Worm (Caenorhabditis elegans) whole organism, young adult: ENCODE measurements around the gene F23D12.3.

Source experiments
- B0035.1 ChIP-seq: sonication (generic microtip); optimal IDR thresholded peaks from 2 replicates; lab custom pipeline; 2016; ENCODE audit warnings: missing genetic modification characterization, mild to moderate bottlenecking, missing compliant biosample characterization, missing genotype, missing genetic modification reagents
- B0261.1 ChIP-seq: sonication (generic microtip); optimal IDR thresholded peaks from 2 replicates; lab custom pipeline; 2016; ENCODE audit warnings: mild to moderate bottlenecking, missing genetic modification characterization, moderate library complexity, missing compliant biosample characterization
- F23B12.7 ChIP-seq: sonication (generic microtip); optimal IDR thresholded peaks from 2 replicates; lab custom pipeline; 2017; ENCODE audit warnings: missing genetic modification characterization, mild to moderate bottlenecking, missing compliant biosample characterization, antibody characterized with exemption, moderate library complexity; ENCODE audit not compliant: insufficient read depth
- K11D2.4 ChIP-seq: fragments of 200-800 bp; sonication (Bioruptor generic); IDR thresholded peaks from 2 replicates; pipeline ENCODE4 v1.3.6; 2022; ENCODE audit warnings: missing genetic modification reagents, missing genetic modification characterization, missing compliant biosample characterization
- K12H6.12 ChIP-seq: fragments of 200-800 bp; sonication (Bioruptor generic); optimal IDR thresholded peaks from 2 replicates; lab custom pipeline; 2018; ENCODE audit warnings: mild to moderate bottlenecking, missing genetic modification characterization, missing compliant biosample characterization
- T26A5.8 ChIP-seq: sonication (generic microtip); optimal IDR thresholded peaks from 2 replicates; lab custom pipeline; 2016; ENCODE audit warnings: missing genetic modification characterization, missing compliant biosample characterization
- Y53G8AR.9 ChIP-seq: fragments of 200-800 bp; sonication (Bioruptor generic); conservative IDR thresholded peaks from 2 replicates; pipeline ENCODE4 v1.3.6; 2022; ENCODE audit warnings: missing genetic modification reagents, missing genetic modification characterization, missing compliant biosample characterization
- Y56A3A.18 ChIP-seq: fragments of 200-800 bp; sonication (Bioruptor generic); IDR thresholded peaks from 2 replicates; pipeline ENCODE4 v1.3.6; 2022; ENCODE audit warnings: missing genetic modification reagents, missing genetic modification characterization, missing compliant biosample characterization
- Y67H2A.10 ChIP-seq: fragments of 200-800 bp; sonication (Bioruptor generic); conservative IDR thresholded peaks from 2 replicates; pipeline ENCODE4 v1.3.6; 2022; ENCODE audit warnings: missing genetic modification reagents, missing genetic modification characterization, missing compliant biosample characterization
- ZK185.1 ChIP-seq: sonication (generic microtip); optimal IDR thresholded peaks from 2 replicates; lab custom pipeline; 2016; ENCODE audit warnings: mild to moderate bottlenecking, missing genetic modification characterization, missing compliant biosample characterization; ENCODE audit not compliant: poor library complexity, severe bottlenecking
- ama-1 ChIP-seq, 3 experiments: fragments of 150-350 bp in 1 of 3; sonication (generic microtip) in 2 of 3; optimal IDR thresholded peaks; 2 replicates each; lab custom pipeline; 2014 to 2018; ENCODE audit warnings: missing biosample characterization in 2 of 3, missing genetic modification characterization in 2 of 3, missing genetic modification reagents in 2 of 3
- bed-2 ChIP-seq: fragments of 200-800 bp; sonication (Bioruptor generic); IDR thresholded peaks from 2 replicates; pipeline ENCODE4 v1.3.6; 2022; ENCODE audit warnings: missing genetic modification reagents, missing genetic modification characterization, missing compliant biosample characterization
- ccch-3 ChIP-seq: fragments of 200-800 bp; sonication (Bioruptor generic); optimal IDR thresholded peaks from 2 replicates; lab custom pipeline; 2018; ENCODE audit warnings: mild to moderate bottlenecking, missing genetic modification characterization, missing compliant biosample characterization
- cebp-2 ChIP-seq: fragments of 200-800 bp; sonication (Bioruptor generic); IDR thresholded peaks from 2 replicates; pipeline ENCODE4 v1.3.6; 2022; ENCODE audit warnings: missing genetic modification characterization, missing compliant biosample characterization
- ceh-27 ChIP-seq: fragments of 200-800 bp; sonication (Bioruptor generic); optimal IDR thresholded peaks from 2 replicates; lab custom pipeline; 2018; ENCODE audit warnings: mild to moderate bottlenecking, missing genetic modification characterization, moderate library complexity, missing compliant biosample characterization
- ceh-58 ChIP-seq: fragments of 200-800 bp; sonication (Bioruptor generic); IDR thresholded peaks from 2 replicates; pipeline ENCODE4 v1.3.6; 2022; ENCODE audit warnings: missing genetic modification characterization, missing compliant biosample characterization
- ceh-91 ChIP-seq: fragments of 200-800 bp; sonication (Bioruptor generic); IDR thresholded peaks from 2 replicates; pipeline ENCODE4 v1.3.6; 2022; ENCODE audit warnings: missing genetic modification reagents, missing genetic modification characterization, missing compliant biosample characterization
- chd-7 ChIP-seq: sonication (generic microtip); optimal IDR thresholded peaks from 2 replicates; lab custom pipeline; 2016; ENCODE audit warnings: mild to moderate bottlenecking, missing genetic modification characterization, moderate library complexity, missing compliant biosample characterization
- egl-44 ChIP-seq: fragments of 200-800 bp; sonication (Bioruptor generic); IDR thresholded peaks from 2 replicates; pipeline ENCODE4 v1.3.6; 2022; ENCODE audit warnings: missing genetic modification reagents, missing genetic modification characterization, missing compliant biosample characterization
- ets-4 ChIP-seq: fragments of 200-800 bp; sonication (Bioruptor generic); optimal IDR thresholded peaks from 2 replicates; lab custom pipeline; 2018; ENCODE audit warnings: mild to moderate bottlenecking, missing genetic modification characterization, missing compliant biosample characterization
- him-1 ChIP-seq: sonication (generic microtip); optimal IDR thresholded peaks from 2 replicates; lab custom pipeline; 2016; ENCODE audit warnings: missing genotype, missing genetic modification reagents, missing genetic modification characterization, missing compliant biosample characterization
- hlh-26 ChIP-seq: fragments of 200-800 bp; sonication (Bioruptor generic); conservative IDR thresholded peaks from 2 replicates; pipeline ENCODE4 v1.3.6; 2022; ENCODE audit warnings: missing genetic modification reagents, missing genetic modification characterization, missing compliant biosample characterization
- hmg-1.2 ChIP-seq: fragments of 200-800 bp; sonication (Bioruptor generic); IDR thresholded peaks from 2 replicates; pipeline ENCODE4 v1.3.6; 2022; ENCODE audit warnings: missing genetic modification reagents, missing genetic modification characterization, missing compliant biosample characterization
- hsf-1 ChIP-seq: fragments of 200-800 bp; sonication (Bioruptor generic); IDR thresholded peaks from 2 replicates; pipeline ENCODE4 v1.3.6; 2022; ENCODE audit warnings: missing genetic modification reagents, missing genetic modification characterization, missing compliant biosample characterization
- let-526 ChIP-seq: fragments of 200-800 bp; sonication (Bioruptor generic); IDR thresholded peaks from 2 replicates; pipeline ENCODE4 v1.3.6; 2022; ENCODE audit warnings: missing genetic modification reagents, missing genetic modification characterization, missing compliant biosample characterization
- let-607 ChIP-seq, 2 experiments: fragments of 200-800 bp in 1 of 2; sonication (Bioruptor generic) in 1 of 2; sonication (generic microtip) in 1 of 2; optimal IDR thresholded peaks; 2 replicates each; lab custom pipeline; 2016 to 2018; ENCODE audit warnings: mild to moderate bottlenecking in 2 of 2, missing compliant biosample characterization in 2 of 2, missing genetic modification characterization in 2 of 2, moderate library complexity in 2 of 2, missing genotype in 1 of 2
- lin-26 ChIP-seq: fragments of 200-800 bp; sonication (Bioruptor generic); IDR thresholded peaks from 2 replicates; pipeline ENCODE4 v1.3.6; 2022; ENCODE audit warnings: missing genetic modification reagents, missing genetic modification characterization, missing compliant biosample characterization
- madf-10 ChIP-seq: sonication (generic microtip); optimal IDR thresholded peaks from 2 replicates; lab custom pipeline; 2016; ENCODE audit warnings: mild to moderate bottlenecking, missing genetic modification characterization, missing compliant biosample characterization
- madf-8 ChIP-seq: fragments of 200-800 bp; sonication (Bioruptor generic); conservative IDR thresholded peaks from 2 replicates; pipeline ENCODE4 v1.3.6; 2022; ENCODE audit warnings: missing genetic modification reagents, missing genetic modification characterization, missing compliant biosample characterization
- mcd-1 ChIP-seq: fragments of 200-800 bp; sonication (Bioruptor generic); IDR thresholded peaks from 2 replicates; pipeline ENCODE4 v1.3.6; 2022; ENCODE audit warnings: missing genetic modification reagents, missing genetic modification characterization, missing compliant biosample characterization
- mel-28 ChIP-seq: sonication (generic microtip); optimal IDR thresholded peaks from 2 replicates; lab custom pipeline; 2016; ENCODE audit warnings: borderline replicate concordance, mild to moderate bottlenecking, missing genetic modification characterization, missing compliant biosample characterization
- mes-4 ChIP-seq: sonication (generic microtip); optimal IDR thresholded peaks from 2 replicates; lab custom pipeline; 2016; ENCODE audit warnings: missing genotype, missing genetic modification characterization, missing compliant biosample characterization
- nfya-2 ChIP-seq: fragments of 200-800 bp; sonication (Bioruptor generic); IDR thresholded peaks from 2 replicates; pipeline ENCODE4 v1.3.6; 2022; ENCODE audit warnings: missing genetic modification reagents, missing genetic modification characterization, missing compliant biosample characterization
- nfyb-1 ChIP-seq: fragments of 200-800 bp; sonication (Bioruptor generic); IDR thresholded peaks from 2 replicates; pipeline ENCODE4 v1.3.6; 2022; ENCODE audit warnings: missing genetic modification reagents, missing genetic modification characterization, missing compliant biosample characterization
- nhr-179 ChIP-seq: sonication (generic microtip); optimal IDR thresholded peaks from 2 replicates; lab custom pipeline; 2016; ENCODE audit warnings: mild to moderate bottlenecking, missing genetic modification characterization, missing compliant biosample characterization
- nhr-27 ChIP-seq: fragments of 200-800 bp; sonication (Bioruptor generic); optimal IDR thresholded peaks from 2 replicates; lab custom pipeline; 2018; ENCODE audit warnings: mild to moderate bottlenecking, missing genetic modification characterization, moderate library complexity, missing compliant biosample characterization
- pbrm-1 ChIP-seq: fragments of 200-800 bp; sonication (Bioruptor generic); IDR thresholded peaks from 2 replicates; pipeline ENCODE4 v1.3.6; 2022; ENCODE audit warnings: missing genetic modification reagents, missing genetic modification characterization, missing compliant biosample characterization
- rcor-1 ChIP-seq: fragments of 200-800 bp; sonication (Bioruptor generic); IDR thresholded peaks from 2 replicates; pipeline ENCODE4 v1.3.6; 2022; ENCODE audit warnings: missing genetic modification reagents, missing genetic modification characterization, missing compliant biosample characterization
- rpc-1 ChIP-seq, 2 experiments: fragments of 150-350 bp in 1 of 2; sonication (generic microtip) in 1 of 2; optimal IDR thresholded peaks; 2 replicates each; lab custom pipeline; 2014 to 2018; ENCODE audit warnings: missing biosample characterization in 1 of 2, missing genetic modification characterization in 1 of 2, missing genetic modification reagents in 1 of 2, missing genotype in 1 of 2
- snpc-1.1 ChIP-seq: sonication (generic microtip); optimal IDR thresholded peaks from 2 replicates; lab custom pipeline; 2017; ENCODE audit warnings: missing genetic modification characterization, mild to moderate bottlenecking, missing compliant biosample characterization, antibody characterized with exemption, moderate library complexity, missing genotype, missing genetic modification reagents; ENCODE audit not compliant: insufficient read depth
- snpc-3.4 ChIP-seq: sonication (generic microtip); optimal IDR thresholded peaks from 2 replicates; lab custom pipeline; 2017; ENCODE audit warnings: missing genetic modification characterization, mild to moderate bottlenecking, missing compliant biosample characterization, antibody characterized with exemption, moderate library complexity, missing genotype, missing genetic modification reagents
- sptf-2 ChIP-seq: fragments of 200-800 bp; sonication (Bioruptor generic); optimal IDR thresholded peaks from 2 replicates; lab custom pipeline; 2018; ENCODE audit warnings: mild to moderate bottlenecking, missing genetic modification characterization, missing compliant biosample characterization
- tlf-1 ChIP-seq: fragments of 200-800 bp; sonication (Bioruptor generic); optimal IDR thresholded peaks from 2 replicates; lab custom pipeline; 2018; ENCODE audit warnings: mild to moderate bottlenecking, missing genetic modification characterization, missing compliant biosample characterization
- ztf-18 ChIP-seq: sonication (generic microtip); optimal IDR thresholded peaks from 2 replicates; lab custom pipeline; 2016; ENCODE audit warnings: missing genotype, mild to moderate bottlenecking, missing genetic modification characterization, missing compliant biosample characterization
- ztf-22 ChIP-seq: fragments of 200-800 bp; sonication (Bioruptor generic); optimal IDR thresholded peaks from 2 replicates; lab custom pipeline; 2018; ENCODE audit warnings: mild to moderate bottlenecking, missing genetic modification characterization, moderate library complexity, missing compliant biosample characterization
- ztf-26 ChIP-seq: sonication (generic microtip); optimal IDR thresholded peaks from 2 replicates; lab custom pipeline; 2017; ENCODE audit warnings: missing genetic modification characterization, missing compliant biosample characterization
- ztf-3 ChIP-seq: fragments of 200-800 bp; sonication (Bioruptor generic); optimal IDR thresholded peaks from 2 replicates; lab custom pipeline; 2018; ENCODE audit warnings: mild to moderate bottlenecking, missing genetic modification characterization, missing compliant biosample characterization

The F23D12.3 gene

DNA sequence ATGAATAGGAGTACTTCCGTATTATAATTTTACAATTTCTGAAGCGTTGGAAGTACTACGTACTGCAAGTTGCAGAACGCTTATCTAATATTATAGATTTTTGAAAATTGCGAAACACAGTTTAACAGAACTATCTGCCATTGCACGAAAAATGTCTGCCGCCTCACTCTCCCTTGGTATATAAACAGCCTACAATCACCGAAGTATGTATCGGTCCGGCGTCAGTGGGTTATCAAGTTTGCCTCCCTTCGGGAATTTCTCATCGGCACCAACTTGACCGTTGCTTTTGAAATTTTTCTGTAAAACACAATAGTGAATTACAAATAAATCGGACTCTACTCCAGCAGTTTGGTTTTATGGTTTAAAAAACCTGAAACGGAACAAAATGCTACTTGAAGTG lies 34.9 kb downstream of the F23D12.3 start:
- TF ChIP-seq lin-26 (peak; percentile 45; the same call in 1 of the 2 replicates), let-607 (tag; optimal IDR thresholded peaks at IDR 0.05; lab: Kevin White, UChicago) (peak in 1 of 2 experiments; percentile 35), cebp-2 (GFP tag; lab: Robert Waterston, UW) (no peak), tlf-1 (GFP tag; lab: Kevin White, UChicago) (no peak), let-526 (GFP tag; lab: Robert Waterston, UW) (no peak), rpc-1 (optimal IDR thresholded peaks at IDR 0.05; lab: Kevin White, UChicago) (peak; percentile 49), rpc-1 (tag; optimal IDR thresholded peaks at IDR 0.05; lab: Kevin White, UChicago) (peak; percentile 33), ztf-22 (GFP tag; lab: Kevin White, UChicago) (no peak), ztf-26 (tag; lab: Kevin White, UChicago) (peak; percentile 43), Y67H2A.10 (GFP tag; lab: Robert Waterston, UW) (no peak), ccch-3 (no peak), ceh-91 (GFP tag; lab: Robert Waterston, UW) (no peak), ceh-27 (GFP tag; lab: Kevin White, UChicago) (no peak), nhr-27 (tag; lab: Kevin White, UChicago) (no peak), hlh-26 (GFP tag; lab: Robert Waterston, UW) (no peak), nfyb-1 (GFP tag; lab: Robert Waterston, UW) (peak; percentile 61; the same call in 1 of the 2 replicates), madf-8 (GFP tag; lab: Robert Waterston, UW) (no peak), B0261.1 (tag; lab: Kevin White, UChicago) (peak; percentile 51), him-1 (tag; lab: Kevin White, UChicago) (no peak), sptf-2 (GFP tag; lab: Kevin White, UChicago) (no peak), bed-2 (GFP tag; lab: Robert Waterston, UW) (no peak), T26A5.8 (no peak), nfya-2 (GFP tag; lab: Robert Waterston, UW) (no peak), mcd-1 (GFP tag; lab: Robert Waterston, UW) (peak; percentile 15; the same call in 1 of the 2 replicates), ama-1 (optimal IDR thresholded peaks at IDR 0.05; lab: Kevin White, UChicago) (no peak), ama-1 (GFP tag; optimal IDR thresholded peaks at IDR 0.05; lab: Kevin White, UChicago) (no peak), mel-28 (tag; lab: Kevin White, UChicago) (no peak), B0035.1 (tag; lab: Kevin White, UChicago) (no peak), hmg-1.2 (GFP tag; lab: Robert Waterston, UW) (peak; percentile 22; the same call in 1 of the 2 replicates), chd-7 (tag; lab: Kevin White, UChicago) (no peak), hsf-1 (GFP tag; lab: Robert Waterston, UW) (no peak), mes-4 (tag; lab: Kevin White, UChicago) (no peak), ztf-18 (no peak), madf-10 (tag; lab: Kevin White, UChicago) (no peak), nhr-179 (peak; percentile 25), ceh-58 (no peak), ets-4 (GFP tag; lab: Kevin White, UChicago) (no peak), egl-44 (GFP tag; lab: Robert Waterston, UW) (peak; percentile 9; the same call in 1 of the 2 replicates), pbrm-1 (GFP tag; lab: Robert Waterston, UW) (0 out of 2 replicates have a peak, but pooled peaks have one; percentile 17), Y56A3A.18 (peak; percentile 56; the same call in 1 of the 2 replicates), rcor-1 (GFP tag; lab: Robert Waterston, UW) (no peak), ztf-3 (GFP tag; lab: Kevin White, UChicago) (no peak), snpc-1.1 (no peak), F23B12.7 (tag; lab: Kevin White, UChicago) (no peak), Y53G8AR.9 (no peak; the same call in 1 of the 2 replicates), ZK185.1 (tag; lab: Kevin White, UChicago) (peak; percentile 38), K12H6.12 (tag; lab: Kevin White, UChicago) (no peak), K11D2.4 (GFP tag; lab: Robert Waterston, UW) (no peak), snpc-3.4 (tag; lab: Kevin White, UChicago) (no peak)
